Worm (Caenorhabditis elegans): ENCODE measurements around the gene exos-9.

Gene exos-9

DNA sequence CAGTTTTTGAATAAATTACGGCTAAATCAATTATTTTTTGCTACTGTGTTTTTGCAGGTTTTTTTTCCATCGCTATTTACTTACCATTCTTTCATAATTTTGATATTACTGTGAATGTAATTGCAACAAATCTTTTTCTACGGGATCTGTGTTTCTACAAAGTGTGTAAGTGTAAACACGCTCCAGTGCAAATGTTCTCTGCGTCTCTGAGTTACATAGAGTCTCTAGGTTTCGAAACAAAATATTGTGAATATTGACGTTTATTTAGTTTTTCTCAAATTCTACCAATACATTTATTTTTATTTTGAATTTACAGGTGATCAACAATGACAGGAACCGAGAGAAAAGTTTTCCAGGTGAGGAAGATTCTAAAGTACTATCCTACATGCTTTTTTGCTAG, 13.9 kb downstream of the exos-9 start, which contains the start of gene yju-2 (continued):
- TF ChIP-seq egl-27 (tag; optimal IDR thresholded peaks at IDR 0.05) (peak in 1 of 2 experiments; percentile 57), hlh-4 (tag; optimal IDR thresholded peaks at IDR 0.05) (no peak), snpc-4 (tag; optimal IDR thresholded peaks at IDR 0.05) (no peak), lsy-2 (tag; optimal IDR thresholded peaks at IDR 0.05) (peak; percentile 64 to 90), nhr-20 (tag; optimal IDR thresholded peaks at IDR 0.05) (peak; percentile 40), fos-1 (tag; optimal IDR thresholded peaks at IDR 0.05) (peak; percentile 54), nhr-85 (tag) (peak; percentile 67), pax-3 (tag; optimal IDR thresholded peaks at IDR 0.05) (no peak), isw-1 (GFP tag; IDR thresholded peaks at IDR 0.05) (peak; percentile 49), lin-35 (GFP tag; optimal IDR thresholded peaks at IDR 0.05) (peak; percentile 53 to 86), irx-1 (tag; optimal IDR thresholded peaks at IDR 0.05) (no peak), elt-3 (tag; optimal IDR thresholded peaks at IDR 0.05) (peak in 1 of 6 experiments; percentile 47), sptf-1 (tag; optimal IDR thresholded peaks at IDR 0.05) (no peak), lin-15B (tag; optimal IDR thresholded peaks at IDR 0.05) (peak; percentile 82), ceh-90 (tag; optimal IDR thresholded peaks at IDR 0.05) (no peak), elt-2 (tag; optimal IDR thresholded peaks at IDR 0.05) (no peak), nhr-71 (tag; optimal IDR thresholded peaks at IDR 0.05) (peak; percentile 69), lir-3 (tag; optimal IDR thresholded peaks at IDR 0.05; ENCODE audit: poor library complexity) (peak; percentile 56), swsn-7 (tag; optimal IDR thresholded peaks at IDR 0.05) (peak; percentile 27), C16A3.4 (tag; optimal IDR thresholded peaks at IDR 0.05) (peak; percentile 78), ztf-4 (tag; optimal IDR thresholded peaks at IDR 0.05) (peak; percentile 28), nhr-84 (tag; optimal IDR thresholded peaks at IDR 0.05) (no peak), mep-1 (tag; optimal IDR thresholded peaks at IDR 0.05) (peak; percentile 47), fkh-8 (tag; optimal IDR thresholded peaks at IDR 0.05) (peak; percentile 33), vab-15 (tag; optimal IDR thresholded peaks at IDR 0.05) (peak; percentile 1), lin-13 (GFP tag; optimal IDR thresholded peaks at IDR 0.05) (peak; percentile 70), dsc-1 (tag; optimal IDR thresholded peaks at IDR 0.05) (no peak), pag-3 (tag; optimal IDR thresholded peaks at IDR 0.05; ENCODE audit: borderline replicate concordance, insufficient read depth) (no peak), hpl-2 (GFP tag; optimal IDR thresholded peaks at IDR 0.05) (peak; percentile 33), snu-23 (GFP tag; optimal IDR thresholded peaks at IDR 0.05) (peak; percentile 72), mef-2 (tag; optimal IDR thresholded peaks at IDR 0.05) (no peak), fkh-10 (GFP tag; optimal IDR thresholded peaks at IDR 0.05) (no peak), ets-5 (GFP tag; IDR thresholded peaks at IDR 0.05) (no peak), fkh-4 (tag; optimal IDR thresholded peaks at IDR 0.05; ENCODE audit: borderline replicate concordance) (no peak), mab-9 (GFP tag; IDR thresholded peaks at IDR 0.05) (no peak), nhr-19 (GFP tag; conservative IDR thresholded peaks at IDR 0.05) (peak; percentile 30), nhr-12 (tag; optimal IDR thresholded peaks at IDR 0.05) (no peak), Y116A8C.19 (tag; optimal IDR thresholded peaks at IDR 0.05; ENCODE audit: borderline replicate concordance) (no peak), ceh-63 (GFP tag; optimal IDR thresholded peaks at IDR 0.05) (no peak), pqm-1 (tag; optimal IDR thresholded peaks at IDR 0.05) (no peak), ztf-11 (tag; optimal IDR thresholded peaks at IDR 0.05) (no peak), ces-1 (GFP tag; optimal IDR thresholded peaks at IDR 0.05) (no peak), nhr-28 (tag; optimal IDR thresholded peaks at IDR 0.05) (no peak), nhr-237 (tag; optimal IDR thresholded peaks at IDR 0.05) (peak; percentile 51), unc-86 (tag; optimal IDR thresholded peaks at IDR 0.05) (peak; percentile 16), C34B4.2 (tag; optimal IDR thresholded peaks at IDR 0.05) (no peak), efl-1 (optimal IDR thresholded peaks at IDR 0.05) (peak; percentile 74 to 83), efl-1 (GFP tag; optimal IDR thresholded peaks at IDR 0.05 in 1 of 2) (peak; percentile 63 to 95), nhr-76 (tag; optimal IDR thresholded peaks at IDR 0.05) (no peak)
